Worm (Caenorhabditis elegans) whole organism, midembryonic: ENCODE results near the gene clec-142.

Experiments used
- T22C8.4 ChIP-seq: fragments of 200-800 bp; sonication (Bioruptor generic); IDR thresholded peaks from 2 replicates; pipeline ENCODE4 v1.3.6; 2022; ENCODE audit warnings: missing genetic modification characterization, missing compliant biosample characterization
- cog-1 ChIP-seq: sonication (generic microtip); optimal IDR thresholded peaks from 2 replicates; lab custom pipeline; 2016; ENCODE audit warnings: missing genetic modification characterization, missing compliant biosample characterization
- flt-1 ChIP-seq: fragments of 200-800 bp; sonication (Bioruptor generic); IDR thresholded peaks from 2 replicates; pipeline ENCODE4 v1.3.6; 2022; ENCODE audit warnings: missing genetic modification characterization, missing compliant biosample characterization
- klf-2 ChIP-seq: fragments of 200-800 bp; sonication (Bioruptor generic); conservative IDR thresholded peaks from 2 replicates; pipeline ENCODE4 v1.3.6; 2022; ENCODE audit warnings: missing genetic modification reagents, missing genetic modification characterization, missing compliant biosample characterization
- med-1 ChIP-seq: sonication (generic microtip); optimal IDR thresholded peaks from 2 replicates; lab custom pipeline; 2017; ENCODE audit warnings: missing genetic modification characterization, mild to moderate bottlenecking, missing compliant biosample characterization, antibody characterized with exemption, missing genetic modification reagents; ENCODE audit not compliant: insufficient read depth
- ref-1 ChIP-seq: fragments of 200-800 bp; sonication (Bioruptor generic); conservative IDR thresholded peaks from 2 replicates; pipeline ENCODE4 v1.3.6; 2022; ENCODE audit warnings: missing genetic modification reagents, missing genetic modification characterization, missing compliant biosample characterization
- ztf-23 ChIP-seq: fragments of 200-800 bp; sonication (Bioruptor generic); IDR thresholded peaks from 2 replicates; pipeline ENCODE4 v1.3.6; 2022; ENCODE audit warnings: missing genetic modification reagents, missing genetic modification characterization, missing compliant biosample characterization
- ztf-29 ChIP-seq: fragments of 200-800 bp; sonication (Bioruptor generic); IDR thresholded peaks from 2 replicates; pipeline ENCODE4 v1.3.6; 2022; ENCODE audit warnings: missing genetic modification reagents, missing genetic modification characterization, missing compliant biosample characterization

ce11 chrII:8314768-8315167 is 36.3 kb downstream of the clec-142 start:
- TF ChIP-seq med-1 (no peak), ref-1 (GFP tag; lab: Robert Waterston, UW) (no peak), flt-1 (no peak), T22C8.4 (GFP tag; lab: Robert Waterston, UW) (no peak), cog-1 (tag; lab: Kevin White, UChicago) (no peak), ztf-29 (GFP tag; lab: Robert Waterston, UW) (no peak), ztf-23 (GFP tag; lab: Robert Waterston, UW) (no peak), klf-2 (GFP tag; lab: Robert Waterston, UW) (no peak)
